Worm (Caenorhabditis elegans): ENCODE measurements around the gene ptr-5.

The ptr-5 gene

DNA sequence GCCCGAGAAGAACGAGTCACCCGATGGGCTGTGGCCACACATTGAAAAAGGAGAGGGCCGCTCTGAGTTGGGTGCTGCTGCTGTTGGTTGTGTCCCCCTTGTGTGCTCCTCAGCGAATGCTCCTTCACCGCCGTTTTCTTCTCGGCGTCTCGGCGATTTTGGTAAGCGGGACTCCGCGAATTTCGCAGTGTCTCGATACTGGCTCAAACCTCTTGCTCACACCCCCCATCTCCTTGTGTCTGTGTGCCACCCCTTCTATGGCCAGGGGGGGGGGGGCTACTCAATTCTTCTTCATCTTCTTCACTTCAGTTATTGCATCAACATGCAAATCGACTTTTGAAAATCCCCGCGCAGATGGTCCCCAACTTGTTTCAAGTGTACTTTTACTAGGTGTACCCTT is 3.4 kb upstream of the ptr-5 start:
- TF ChIP-seq nhr-12 (tag; optimal IDR thresholded peaks at IDR 0.05) (no peak), nfya-1 (tag; optimal IDR thresholded peaks at IDR 0.05; ENCODE audit: insufficient read depth) (peak; percentile 50), egl-27 (tag; optimal IDR thresholded peaks at IDR 0.05) (no peak), lin-39 (tag; optimal IDR thresholded peaks at IDR 0.05) (peak; percentile 81), tbx-2 (tag; optimal IDR thresholded peaks at IDR 0.05) (no peak), lsy-12 (tag; optimal IDR thresholded peaks at IDR 0.05) (peak; percentile 43), ceh-16 (tag; optimal IDR thresholded peaks at IDR 0.05) (no peak), elt-1 (tag; optimal IDR thresholded peaks at IDR 0.05) (no peak), hmg-11 (tag; optimal IDR thresholded peaks at IDR 0.05) (peak; percentile 88), ceh-28 (tag; optimal IDR thresholded peaks at IDR 0.05) (no peak), ceh-9 (tag; optimal IDR thresholded peaks at IDR 0.05) (no peak), unc-62 (GFP tag; optimal IDR thresholded peaks at IDR 0.05) (peak; percentile 16)

DNA sequence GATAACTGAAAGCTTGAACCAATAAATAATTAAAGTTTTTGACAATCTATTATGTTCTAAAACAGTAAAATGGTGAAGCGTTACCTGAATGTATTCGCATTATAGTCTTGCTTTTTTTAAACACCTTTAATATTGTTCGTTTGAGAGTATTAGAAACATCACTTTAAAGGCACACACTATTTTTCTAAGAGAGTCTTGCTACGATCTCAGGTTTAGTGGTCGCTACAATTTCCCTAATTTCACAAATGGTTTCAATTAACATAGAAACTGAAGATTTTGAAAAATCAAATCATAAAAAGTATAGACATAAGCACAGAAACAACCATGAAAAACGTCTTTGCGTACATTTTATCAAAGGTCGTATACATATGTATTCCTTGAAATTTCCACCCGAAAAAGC is 2.2 kb downstream of the ptr-5 start:
- TF ChIP-seq hmg-11 (tag; optimal IDR thresholded peaks at IDR 0.05) (no peak), zag-1 (tag; optimal IDR thresholded peaks at IDR 0.05) (no peak), unc-39 (tag; optimal IDR thresholded peaks at IDR 0.05) (no peak), lsy-12 (tag; optimal IDR thresholded peaks at IDR 0.05) (no peak), sea-2 (GFP tag; optimal IDR thresholded peaks at IDR 0.05) (no peak), nhr-77 (tag; optimal IDR thresholded peaks at IDR 0.05) (no peak), lin-39 (tag; optimal IDR thresholded peaks at IDR 0.05) (no peak), elt-1 (tag; optimal IDR thresholded peaks at IDR 0.05) (no peak), egl-5 (tag; optimal IDR thresholded peaks at IDR 0.05) (no peak), mdl-1 (tag; optimal IDR thresholded peaks at IDR 0.05) (no peak), nhr-12 (tag; optimal IDR thresholded peaks at IDR 0.05) (no peak), daf-12 (tag; optimal IDR thresholded peaks at IDR 0.05) (no peak), pqm-1 (tag; optimal IDR thresholded peaks at IDR 0.05) (no peak), pha-4 (tag; optimal IDR thresholded peaks at IDR 0.05) (no peak), ztf-11 (tag; optimal IDR thresholded peaks at IDR 0.05) (no peak), ceh-28 (tag; optimal IDR thresholded peaks at IDR 0.05) (no peak), ceh-9 (tag; optimal IDR thresholded peaks at IDR 0.05) (no peak), nhr-43 (tag; optimal IDR thresholded peaks at IDR 0.05; ENCODE audit: poor library complexity, severe bottlenecking) (no peak), lin-15B (tag; optimal IDR thresholded peaks at IDR 0.05) (no peak)

DNA sequence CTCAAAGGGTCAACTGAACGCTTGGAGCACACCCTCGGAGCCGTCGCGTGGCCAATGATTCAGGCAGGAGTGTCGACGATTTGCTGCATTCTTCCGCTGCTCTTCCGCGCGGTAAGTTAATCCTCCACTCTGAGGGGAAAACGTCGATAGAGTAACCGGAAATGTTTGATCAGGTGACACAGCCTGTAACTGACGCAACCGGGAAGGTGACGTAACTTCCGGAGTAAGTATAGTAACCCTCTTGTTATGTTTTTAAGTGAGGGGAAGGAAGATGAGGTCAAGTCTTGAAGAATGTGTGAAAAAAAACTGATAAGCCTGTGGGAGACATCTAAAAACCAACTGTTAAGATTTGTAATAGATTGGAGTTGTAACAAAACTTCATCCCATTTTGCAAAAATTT is 6.6 kb downstream of the ptr-5 start:
- TF ChIP-seq ceh-82 (tag; optimal IDR thresholded peaks at IDR 0.05) = no peak

DNA sequence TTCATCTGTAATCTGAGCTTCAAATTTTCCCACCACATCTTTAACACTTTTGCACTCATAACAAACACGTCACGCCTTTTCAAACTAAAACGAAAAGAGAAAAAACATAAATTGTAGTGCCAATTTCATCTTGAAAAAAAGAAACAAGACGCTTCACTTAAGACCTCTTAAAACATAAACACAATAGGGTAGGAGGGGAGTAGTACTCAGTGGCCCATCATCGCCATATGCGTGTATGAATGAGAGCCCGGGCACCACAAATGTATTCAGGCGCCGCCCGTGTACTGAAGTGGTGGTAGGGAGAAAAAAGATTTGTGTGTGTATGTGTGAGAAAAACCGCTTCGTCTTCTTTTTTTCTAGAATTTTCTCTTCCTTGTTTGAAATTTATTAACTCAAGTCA is 8.8 kb downstream of the ptr-5 start:
- peak; percentile 10 for TF ChIP-seq fkh-10 (GFP tag; optimal IDR thresholded peaks at IDR 0.05)
- TF ChIP-seq lin-39 (tag; optimal IDR thresholded peaks at IDR 0.05) = no peak

DNA sequence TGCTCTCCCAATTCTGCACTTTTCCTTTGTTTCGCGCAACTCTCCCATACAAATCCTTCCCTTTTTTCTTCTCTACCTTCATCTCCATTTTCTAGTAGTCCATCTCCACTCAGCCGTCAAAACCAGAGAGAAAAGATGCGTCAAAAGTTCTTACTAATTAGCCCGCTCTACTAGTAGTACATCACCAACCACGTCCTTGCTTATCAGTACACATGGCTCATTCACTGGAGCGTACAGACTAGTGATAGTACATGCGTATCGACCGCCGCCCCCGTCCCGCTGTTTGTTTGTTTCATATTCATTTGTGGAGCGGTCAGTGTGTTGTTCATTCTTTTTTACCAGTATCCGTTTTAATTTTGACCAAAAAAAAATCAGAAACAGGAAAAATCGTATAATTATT is 10.7 kb downstream of the ptr-5 start:
- TF ChIP-seq elt-1 (tag; optimal IDR thresholded peaks at IDR 0.05) (no peak), elt-2 (tag; optimal IDR thresholded peaks at IDR 0.05) (peak; percentile 24), nhr-23 (tag; optimal IDR thresholded peaks at IDR 0.05) (no peak), lin-39 (tag; optimal IDR thresholded peaks at IDR 0.05) (no peak)

DNA sequence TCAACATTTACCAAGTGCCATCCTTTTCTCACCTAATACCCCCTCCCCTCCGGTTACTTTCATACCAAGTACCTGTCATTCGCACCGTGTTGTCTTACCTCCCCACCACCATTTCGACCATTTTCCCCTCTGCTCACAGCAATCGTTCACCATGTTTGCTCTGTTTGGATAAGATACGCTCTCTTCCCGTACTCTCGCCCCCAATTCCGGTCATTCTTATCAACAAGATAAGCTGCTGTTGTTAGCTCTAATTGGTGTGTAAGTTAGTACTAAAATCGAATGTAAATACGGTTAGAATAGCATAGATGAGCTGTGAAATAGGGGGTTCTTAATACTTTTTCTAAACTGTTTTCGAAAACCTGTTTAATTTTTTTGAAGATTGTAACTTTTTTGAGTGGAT is 12.2 kb downstream of the ptr-5 start:
- TF ChIP-seq pha-4 (tag; optimal IDR thresholded peaks at IDR 0.05) (peak; percentile 49), lsy-12 (tag; optimal IDR thresholded peaks at IDR 0.05) (no peak)

DNA sequence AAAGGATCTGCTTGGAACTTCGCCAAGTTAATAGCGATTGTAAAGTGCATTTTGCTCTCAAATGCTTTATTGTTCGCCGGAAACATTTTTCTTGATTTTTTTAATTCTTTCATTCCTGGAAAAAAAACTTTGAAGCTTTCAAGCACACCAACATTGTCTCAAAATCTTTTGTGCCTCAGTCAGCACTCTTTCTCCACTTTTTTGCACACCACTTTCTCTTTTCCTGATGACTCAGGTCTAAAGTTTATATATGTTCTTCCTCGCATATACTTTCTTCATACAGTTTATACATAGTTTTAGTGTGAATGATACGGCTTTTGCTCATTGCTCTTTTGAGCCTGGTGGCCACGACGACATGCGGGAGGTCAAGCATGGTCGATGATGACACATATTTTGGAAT is 15.4 kb downstream of the ptr-5 start, which contains the start of gene C53C11.5:
Gene C53C11.5, plus strand, starts transcription at position 301 of the 400 bp plus-strand sequence.
- no peak for TF ChIP-seq unc-62 (GFP tag; optimal IDR thresholded peaks at IDR 0.05)
- no peak for TF ChIP-seq daf-12 (tag; optimal IDR thresholded peaks at IDR 0.05)
- no peak for TF ChIP-seq mdl-1 (tag; optimal IDR thresholded peaks at IDR 0.05)
- no peak for TF ChIP-seq nhr-77 (tag; optimal IDR thresholded peaks at IDR 0.05)
- no peak for TF ChIP-seq nhr-67 (tag; optimal IDR thresholded peaks at IDR 0.05)
- TF ChIP-seq egl-27 (tag; optimal IDR thresholded peaks at IDR 0.05) = no peak
- no peak for TF ChIP-seq nhr-237 (tag; optimal IDR thresholded peaks at IDR 0.05)

Measured in whole organism, L3 larva.